Fruit fly (Drosophila melanogaster): ENCODE data around the gene H2.0.

dm6 chr2L:6019352-6020131 is at the start of gene H2.0:
- TF ChIP-seq CG8301 (tag; optimal IDR thresholded peaks at IDR 0.05) (peak; percentile 79), CG34367 (tag; optimal IDR thresholded peaks at IDR 0.05) (no peak), CG15710 (tag; optimal IDR thresholded peaks at IDR 0.05) (peak; percentile 75), gl (tag; optimal IDR thresholded peaks at IDR 0.05) (peak; percentile 42), Snoo (tag; optimal IDR thresholded peaks at IDR 0.05) (no peak), CG10348 (GFP tag; IDR thresholded peaks at IDR 0.05) (no peak), rn (GFP tag; IDR thresholded peaks at IDR 0.05) (0 out of 2 replicates have a peak, but pooled peaks have one; percentile 17), CG4496 (GFP tag; IDR thresholded peaks at IDR 0.05) (no peak; the same call in 2 of the 3 replicates), CG12605 (GFP tag; IDR thresholded peaks at IDR 0.05) (no peak), EcR (GFP tag; optimal IDR thresholded peaks at IDR 0.05) (no peak), CG9948 (tag; optimal IDR thresholded peaks at IDR 0.05) (peak; percentile 62), Ets98B (GFP tag; IDR thresholded peaks at IDR 0.05) (peak; percentile 21; the same call in 1 of the 2 replicates), Pif1A (GFP tag; optimal IDR thresholded peaks at IDR 0.05) (peak; percentile 55), D1 (tag; optimal IDR thresholded peaks at IDR 0.05) (no peak)
